Worm (Caenorhabditis elegans) whole organism, L1 larva: ENCODE results near the gene knl-3.

Experiments used
- C04F5.9 ChIP-seq: sonication (generic microtip); optimal IDR thresholded peaks from 2 replicates; lab custom pipeline; 2016; ENCODE audit warnings: missing genetic modification characterization, missing compliant biosample characterization
- C34B4.2 ChIP-seq: sonication (generic microtip); optimal IDR thresholded peaks from 2 replicates; lab custom pipeline; 2017; ENCODE audit warnings: mild to moderate bottlenecking, missing genetic modification characterization, missing compliant biosample characterization
- F16B12.6 ChIP-seq: fragments of 150-350 bp; optimal IDR thresholded peaks from 2 replicates; lab custom pipeline; 2014; ENCODE audit warnings: missing biosample characterization, missing genetic modification characterization
- Y116A8C.19 ChIP-seq: sonication (generic microtip); optimal IDR thresholded peaks from 2 replicates; lab custom pipeline; 2016; ENCODE audit warnings: missing compliant biosample characterization, missing genetic modification characterization, borderline replicate concordance
- alr-1 ChIP-seq: fragments of 200-800 bp; sonication (Bioruptor generic); optimal IDR thresholded peaks from 2 replicates; lab custom pipeline; 2018; ENCODE audit warnings: borderline replicate concordance, mild to moderate bottlenecking, missing genetic modification characterization, missing compliant biosample characterization
- aly-2 ChIP-seq: fragments of 150-350 bp; optimal IDR thresholded peaks from 2 replicates; lab custom pipeline; 2014; ENCODE audit warnings: missing biosample characterization, missing genetic modification characterization
- ama-1 ChIP-seq: fragments of 150-350 bp; optimal IDR thresholded peaks from 2 replicates; lab custom pipeline; 2014
- blmp-1 ChIP-seq: fragments of 150-350 bp; optimal IDR thresholded peaks from 2 replicates; lab custom pipeline; 2014; ENCODE audit warnings: missing biosample characterization, missing genetic modification characterization
- ceh-8 ChIP-seq: fragments of 200-800 bp; sonication (Bioruptor generic); optimal IDR thresholded peaks from 2 replicates; lab custom pipeline; 2018; ENCODE audit warnings: mild to moderate bottlenecking, missing genetic modification characterization, moderate library complexity, missing compliant biosample characterization
- ceh-82 ChIP-seq, 3 experiments: fragments of 150-350 bp in 1 of 3; sonication (generic microtip) in 2 of 3; optimal IDR thresholded peaks; 2 replicates each; lab custom pipeline; 2014 to 2017; ENCODE audit warnings: missing biosample characterization in 3 of 3, missing genetic modification characterization in 3 of 3
- ceh-88 ChIP-seq: fragments of 200-800 bp; sonication (Bioruptor generic); IDR thresholded peaks from 2 replicates; pipeline ENCODE4 v1.3.6; 2022; ENCODE audit warnings: missing genetic modification characterization, missing compliant biosample characterization
- ceh-90 ChIP-seq: sonication (generic microtip); optimal IDR thresholded peaks from 2 replicates; lab custom pipeline; 2016; ENCODE audit warnings: missing genetic modification characterization, missing compliant biosample characterization
- dpl-1 ChIP-seq, 3 experiments: fragments of 150-350 bp in 2 of 3; sonication (generic microtip) in 1 of 3; optimal IDR thresholded peaks; 2 replicates each; lab custom pipeline; 2014 to 2017; ENCODE audit warnings: missing biosample characterization in 3 of 3, missing genetic modification characterization in 3 of 3, missing genetic modification reagents in 3 of 3
- dsc-1 ChIP-seq: sonication (generic microtip); optimal IDR thresholded peaks from 2 replicates; lab custom pipeline; 2016; ENCODE audit warnings: mild to moderate bottlenecking, missing genetic modification characterization, missing compliant biosample characterization
- egl-13 ChIP-seq: sonication (generic microtip); optimal IDR thresholded peaks from 2 replicates; lab custom pipeline; 2016; ENCODE audit warnings: missing genotype, missing genetic modification reagents, missing genetic modification characterization, missing compliant biosample characterization
- egl-27 ChIP-seq, 2 experiments: fragments of 150-350 bp in 1 of 2; sonication (generic microtip); optimal IDR thresholded peaks; 3 replicates each; lab custom pipeline; 2017 to 2018; ENCODE audit warnings: missing biosample characterization in 2 of 2, missing genetic modification characterization in 2 of 2, missing genetic modification reagents in 2 of 2
- elt-2 ChIP-seq: sonication (generic microtip); optimal IDR thresholded peaks from 2 replicates; lab custom pipeline; 2016; ENCODE audit warnings: missing genetic modification characterization, mild to moderate bottlenecking, inconsistent platforms, missing compliant biosample characterization, missing genetic modification reagents
- ets-5 ChIP-seq: fragments of 200-800 bp; sonication (Bioruptor generic); IDR thresholded peaks from 2 replicates; pipeline ENCODE4 v1.3.6; 2022; ENCODE audit warnings: missing genetic modification characterization, missing compliant biosample characterization
- fkh-4 ChIP-seq: sonication (generic microtip); optimal IDR thresholded peaks from 2 replicates; lab custom pipeline; 2016; ENCODE audit warnings: missing compliant biosample characterization, missing genetic modification characterization, borderline replicate concordance
- fkh-8 ChIP-seq: sonication (generic microtip); optimal IDR thresholded peaks from 2 replicates; lab custom pipeline; 2016; ENCODE audit warnings: mild to moderate bottlenecking, missing genetic modification characterization, missing compliant biosample characterization
- fos-1 ChIP-seq: fragments of 150-350 bp; optimal IDR thresholded peaks from 2 replicates; lab custom pipeline; 2014; ENCODE audit warnings: missing biosample characterization, missing genetic modification characterization
- irx-1 ChIP-seq: sonication (generic microtip); optimal IDR thresholded peaks from 2 replicates; lab custom pipeline; 2016; ENCODE audit warnings: missing genetic modification characterization, missing compliant biosample characterization
- lin-13 ChIP-seq: fragments of 150-350 bp; optimal IDR thresholded peaks from 2 replicates; lab custom pipeline; 2014; ENCODE audit warnings: missing biosample characterization, missing genetic modification reagents, missing genetic modification characterization
- lin-15B ChIP-seq: fragments of 150-350 bp; sonication (generic microtip); optimal IDR thresholded peaks from 3 replicates; lab custom pipeline; 2014; ENCODE audit warnings: missing biosample characterization, missing genetic modification characterization
- lin-39 ChIP-seq: fragments of 150-350 bp; optimal IDR thresholded peaks from 2 replicates; lab custom pipeline; 2014; ENCODE audit warnings: missing biosample characterization, missing genetic modification reagents, missing genetic modification characterization
- lir-3 ChIP-seq: sonication (generic microtip); optimal IDR thresholded peaks from 2 replicates; lab custom pipeline; 2016; ENCODE audit warnings: mild to moderate bottlenecking, missing genetic modification characterization, moderate library complexity, missing compliant biosample characterization; ENCODE audit not compliant: poor library complexity
- mab-9 ChIP-seq: fragments of 200-800 bp; sonication (Bioruptor generic); IDR thresholded peaks from 2 replicates; pipeline ENCODE4 v1.3.6; 2022; ENCODE audit warnings: missing genetic modification reagents, missing genetic modification characterization, missing compliant biosample characterization
- mef-2 ChIP-seq: fragments of 150-350 bp; optimal IDR thresholded peaks from 2 replicates; lab custom pipeline; 2014; ENCODE audit warnings: missing biosample characterization, missing genetic modification characterization
- mep-1 ChIP-seq: fragments of 150-350 bp; optimal IDR thresholded peaks from 2 replicates; lab custom pipeline; 2014; ENCODE audit warnings: missing biosample characterization, missing genetic modification characterization
- nhr-11 ChIP-seq: fragments of 150-350 bp; optimal IDR thresholded peaks from 2 replicates; lab custom pipeline; 2014; ENCODE audit warnings: missing biosample characterization, missing genetic modification characterization
- nhr-19 ChIP-seq: fragments of 200-800 bp; sonication (Bioruptor generic); conservative IDR thresholded peaks from 2 replicates; pipeline ENCODE4 v1.3.6; 2022; ENCODE audit warnings: missing genetic modification characterization, missing compliant biosample characterization
- nhr-20 ChIP-seq: sonication (generic microtip); optimal IDR thresholded peaks from 2 replicates; lab custom pipeline; 2016; ENCODE audit warnings: mild to moderate bottlenecking, missing genetic modification characterization, missing compliant biosample characterization
- nhr-237 ChIP-seq: fragments of 150-350 bp; optimal IDR thresholded peaks from 2 replicates; lab custom pipeline; 2014; ENCODE audit warnings: missing biosample characterization, missing genetic modification characterization
- nhr-47 ChIP-seq: sonication (generic microtip); optimal IDR thresholded peaks from 2 replicates; lab custom pipeline; 2016; ENCODE audit warnings: mild to moderate bottlenecking, missing genetic modification characterization, moderate library complexity, missing compliant biosample characterization
- nhr-71 ChIP-seq: sonication (generic microtip); optimal IDR thresholded peaks from 2 replicates; lab custom pipeline; 2016; ENCODE audit warnings: mild to moderate bottlenecking, missing genetic modification characterization, moderate library complexity, missing compliant biosample characterization
- nhr-76 ChIP-seq: sonication (generic microtip); optimal IDR thresholded peaks from 2 replicates; lab custom pipeline; 2017; ENCODE audit warnings: missing biosample characterization, missing genetic modification characterization
- nhr-77 ChIP-seq: fragments of 150-350 bp; optimal IDR thresholded peaks from 2 replicates; lab custom pipeline; 2014; ENCODE audit warnings: missing biosample characterization, missing genetic modification characterization
- nhr-84 ChIP-seq: sonication (generic microtip); optimal IDR thresholded peaks from 2 replicates; lab custom pipeline; 2017; ENCODE audit warnings: missing biosample characterization, missing genetic modification characterization
- nhr-85 ChIP-seq: sonication (generic microtip); peaks from one replicate; lab custom pipeline; 2016; ENCODE audit warnings: missing genetic modification characterization, inconsistent platforms, missing compliant biosample characterization
- pag-3 ChIP-seq: sonication (generic microtip); optimal IDR thresholded peaks from 2 replicates; lab custom pipeline; 2017; ENCODE audit warnings: missing genetic modification characterization, mild to moderate bottlenecking, missing compliant biosample characterization, antibody characterized with exemption, borderline replicate concordance; ENCODE audit not compliant: insufficient read depth
- pax-3 ChIP-seq: fragments of 200-800 bp; sonication (Bioruptor generic); optimal IDR thresholded peaks from 2 replicates; lab custom pipeline; 2018; ENCODE audit warnings: mild to moderate bottlenecking, missing genetic modification characterization, moderate library complexity, missing compliant biosample characterization
- rnt-1 ChIP-seq: sonication (generic microtip); optimal IDR thresholded peaks from 2 replicates; lab custom pipeline; 2016; ENCODE audit warnings: mild to moderate bottlenecking, missing genetic modification characterization, moderate library complexity, missing compliant biosample characterization
- skn-1 ChIP-seq: fragments of 150-350 bp; optimal IDR thresholded peaks from 2 replicates; lab custom pipeline; 2014; ENCODE audit warnings: missing biosample characterization, missing genetic modification characterization
- sptf-1 ChIP-seq: fragments of 150-350 bp; optimal IDR thresholded peaks from 2 replicates; lab custom pipeline; 2014; ENCODE audit warnings: missing biosample characterization, missing genetic modification characterization
- sup-37 ChIP-seq: fragments of 200-800 bp; sonication (Bioruptor generic); optimal IDR thresholded peaks from 2 replicates; lab custom pipeline; 2018; ENCODE audit warnings: mild to moderate bottlenecking, missing genetic modification characterization, missing compliant biosample characterization
- swsn-7 ChIP-seq: sonication (generic microtip); optimal IDR thresholded peaks from 2 replicates; lab custom pipeline; 2016; ENCODE audit warnings: missing genetic modification characterization, missing compliant biosample characterization
- tbx-2 ChIP-seq: sonication (generic microtip); optimal IDR thresholded peaks from 2 replicates; lab custom pipeline; 2016; ENCODE audit warnings: missing genetic modification characterization, missing compliant biosample characterization
- tlp-1 ChIP-seq: fragments of 150-350 bp; optimal IDR thresholded peaks from 2 replicates; lab custom pipeline; 2014; ENCODE audit warnings: missing biosample characterization, missing genetic modification characterization
- unc-98 ChIP-seq: fragments of 200-800 bp; sonication (Bioruptor generic); IDR thresholded peaks from 2 replicates; pipeline ENCODE4 v1.3.6; 2022; ENCODE audit warnings: missing genetic modification characterization, missing compliant biosample characterization
- vab-15 ChIP-seq: sonication (generic microtip); optimal IDR thresholded peaks from 2 replicates; lab custom pipeline; 2017; ENCODE audit warnings: missing genotype, mild to moderate bottlenecking, missing genetic modification characterization, missing compliant biosample characterization
- zag-1 ChIP-seq: fragments of 150-350 bp; optimal IDR thresholded peaks from 2 replicates; lab custom pipeline; 2014; ENCODE audit warnings: missing biosample characterization, missing genetic modification characterization
- ztf-4 ChIP-seq: fragments of 150-350 bp; optimal IDR thresholded peaks from 2 replicates; lab custom pipeline; 2014; ENCODE audit warnings: missing biosample characterization, missing genetic modification characterization

knl-3 gene

DNA sequence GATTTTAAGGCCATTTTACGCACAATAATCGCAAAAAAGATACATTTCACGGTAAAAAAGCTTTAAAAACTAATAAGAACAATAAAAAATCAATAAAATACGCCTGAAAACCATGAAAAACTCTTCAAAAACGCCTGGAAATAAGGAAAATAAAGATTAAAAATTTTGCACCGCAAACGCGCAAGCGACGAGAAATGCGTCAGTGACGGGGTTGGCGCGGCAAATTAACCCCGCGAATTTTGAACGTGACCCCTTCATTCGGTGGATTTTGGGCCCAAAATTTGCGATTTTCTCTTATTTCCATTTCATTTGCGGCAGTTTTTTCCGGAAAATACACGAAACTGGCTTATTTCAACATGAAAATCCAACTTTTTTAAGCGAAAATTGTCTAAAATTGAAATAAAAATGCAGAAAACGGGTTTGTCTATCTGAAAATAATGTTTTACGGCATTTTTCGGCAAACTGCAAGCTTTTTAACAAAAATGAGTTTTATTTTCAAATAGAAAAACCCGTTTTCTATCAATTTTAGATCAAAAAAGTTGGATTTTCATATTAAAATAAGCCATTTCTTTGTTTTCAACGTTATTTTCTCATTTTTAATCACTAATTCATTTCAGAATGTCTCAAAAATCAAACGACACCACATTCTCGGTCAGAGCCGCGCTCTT lies at the start of gene knl-3:
knl-3 (plus strand) TSS at position 618 of the 668 bp plus-strand sequence.
- peak; percentile 54 for TF ChIP-seq sup-37 (GFP tag; lab: Kevin White, UChicago)
- TF ChIP-seq mef-2 = no peak
- peak; percentile 96 for TF ChIP-seq mep-1 (tag; lab: Kevin White, UChicago)
- no peak for TF ChIP-seq Y116A8C.19 (tag; lab: Kevin White, UChicago)
- no peak for TF ChIP-seq tlp-1 (tag; lab: Kevin White, UChicago)
- peak; percentile 61 for TF ChIP-seq zag-1 (tag; lab: Kevin White, UChicago)
- peak; percentile 78 for TF ChIP-seq lin-13 (GFP tag; lab: Kevin White, UChicago)
- TF ChIP-seq ceh-82 (tag; optimal IDR thresholded peaks at IDR 0.05; lab: Kevin White, UChicago) = peak; percentile 95 to 96 (median 95)
- TF ChIP-seq dpl-1 (GFP tag; optimal IDR thresholded peaks at IDR 0.05; lab: Kevin White, UChicago) = peak; percentile 97 to 98 (median 98)
- TF ChIP-seq C34B4.2 (tag; lab: Kevin White, UChicago) = no peak
- TF ChIP-seq nhr-77 (tag; lab: Kevin White, UChicago) = peak; percentile 76
- TF ChIP-seq ceh-8 = peak; percentile 81
- TF ChIP-seq fos-1 (tag; lab: Kevin White, UChicago) = peak; percentile 71
- peak; percentile 72 for TF ChIP-seq nhr-76 (tag; lab: Kevin White, UChicago)
- peak; percentile 93 for TF ChIP-seq nhr-47 (tag; lab: Kevin White, UChicago)
- peak; percentile 95 for TF ChIP-seq rnt-1 (tag; lab: Kevin White, UChicago)
- TF ChIP-seq fkh-4 = peak; percentile 40
- peak; percentile 82 for TF ChIP-seq mab-9 (GFP tag; lab: Robert Waterston, UW)
- TF ChIP-seq ceh-90 (tag; lab: Kevin White, UChicago) = peak; percentile 40
- TF ChIP-seq pag-3 = no peak
- peak; percentile 45 for TF ChIP-seq vab-15 (tag; lab: Kevin White, UChicago)
- TF ChIP-seq nhr-84 (tag; lab: Kevin White, UChicago) = no peak
- TF ChIP-seq nhr-237 = peak; percentile 42
- peak; percentile 54 for TF ChIP-seq ztf-4 (tag; lab: Kevin White, UChicago)
- peak; percentile 89 for TF ChIP-seq nhr-20 (tag; lab: Kevin White, UChicago)
- TF ChIP-seq unc-98 = peak; percentile 38; the same call in 1 of the 2 replicates
- TF ChIP-seq dsc-1 (tag; lab: Kevin White, UChicago) = peak; percentile 89
- TF ChIP-seq egl-13 (tag; lab: Kevin White, UChicago) = peak; percentile 77
- TF ChIP-seq tbx-2 (tag; lab: Kevin White, UChicago) = peak; percentile 90
- peak; percentile 82 for TF ChIP-seq irx-1 (tag; lab: Kevin White, UChicago)
- TF ChIP-seq swsn-7 (tag; lab: Kevin White, UChicago) = peak; percentile 90
- TF ChIP-seq nhr-19 (GFP tag; lab: Robert Waterston, UW) = peak; percentile 91
- peak; percentile 85 for TF ChIP-seq fkh-8 (tag; lab: Kevin White, UChicago)
- TF ChIP-seq elt-2 (tag; lab: Kevin White, UChicago) = peak; percentile 58
- peak; percentile 52 for TF ChIP-seq ceh-88 (GFP tag; lab: Robert Waterston, UW)
- TF ChIP-seq alr-1 (tag; lab: Kevin White, UChicago) = no peak
- peak; percentile 82 for TF ChIP-seq lin-39 (tag; lab: Kevin White, UChicago)
- TF ChIP-seq pax-3 = peak; percentile 83
- no peak for TF ChIP-seq sptf-1 (tag; lab: Kevin White, UChicago)
- TF ChIP-seq nhr-11 (tag; lab: Kevin White, UChicago) = peak; percentile 73
- no peak for TF ChIP-seq egl-27 (tag; optimal IDR thresholded peaks at IDR 0.05; lab: Kevin White, UChicago)
- TF ChIP-seq C04F5.9 = peak; percentile 17
- peak; percentile 92 for TF ChIP-seq nhr-71 (tag; lab: Kevin White, UChicago)
- peak; percentile 82 for TF ChIP-seq skn-1
- no peak for TF ChIP-seq lir-3 (tag; lab: Kevin White, UChicago)
- peak; percentile 92 for TF ChIP-seq nhr-85
- TF ChIP-seq blmp-1 (tag; lab: Kevin White, UChicago) = peak; percentile 52
- peak; percentile 65 for TF ChIP-seq F16B12.6 (tag; lab: Kevin White, UChicago)
- TF ChIP-seq ama-1 (lab: Kevin White, UChicago) = no peak
- TF ChIP-seq lin-15B (tag; lab: Kevin White, UChicago) = peak; percentile 89
- TF ChIP-seq aly-2 (tag; lab: Kevin White, UChicago) = peak; percentile 81
- TF ChIP-seq ets-5 = no peak
